Worm (Caenorhabditis elegans) whole organism, young adult: ENCODE data around the gene sra-6.

Experiments
- K11D2.4 ChIP-seq: fragments of 200-800 bp; sonication (Bioruptor generic); IDR thresholded peaks from 2 replicates; pipeline ENCODE4 v1.3.6; 2022; ENCODE audit warnings: missing genetic modification reagents, missing genetic modification characterization, missing compliant biosample characterization
- ama-1 ChIP-seq, 3 experiments: fragments of 150-350 bp in 1 of 3; sonication (generic microtip) in 2 of 3; optimal IDR thresholded peaks; 2 replicates each; lab custom pipeline; 2014 to 2018; ENCODE audit warnings: missing biosample characterization in 2 of 3, missing genetic modification characterization in 2 of 3, missing genetic modification reagents in 2 of 3
- hmg-20 ChIP-seq: fragments of 200-800 bp; sonication (Bioruptor generic); IDR thresholded peaks from 2 replicates; pipeline ENCODE4 v1.3.6; 2022; ENCODE audit warnings: missing genetic modification reagents, missing genetic modification characterization, missing compliant biosample characterization
- lin-26 ChIP-seq: fragments of 200-800 bp; sonication (Bioruptor generic); IDR thresholded peaks from 2 replicates; pipeline ENCODE4 v1.3.6; 2022; ENCODE audit warnings: missing genetic modification reagents, missing genetic modification characterization, missing compliant biosample characterization
- nfya-1 ChIP-seq: sonication (generic microtip); optimal IDR thresholded peaks from 2 replicates; lab custom pipeline; 2017; ENCODE audit warnings: antibody characterized with exemption, missing compliant biosample characterization, missing genetic modification characterization, borderline replicate concordance; ENCODE audit not compliant: insufficient read depth
- snpc-4 ChIP-seq, 5 experiments: fragments of 150-350 bp in 1 of 5; sonication (generic microtip) in 4 of 5; optimal IDR thresholded peaks; 2 replicates each; lab custom pipeline; 2014 to 2018; ENCODE audit warnings: missing genetic modification characterization in 5 of 5, missing biosample characterization in 3 of 5, antibody characterized with exemption in 2 of 5, mild to moderate bottlenecking in 2 of 5, missing compliant biosample characterization in 2 of 5, missing genotype in 2 of 5, moderate library complexity in 2 of 5, missing genetic modification reagents in 1 of 5
- unc-130 ChIP-seq: sonication (generic microtip); optimal IDR thresholded peaks from 2 replicates; lab custom pipeline; 2016; ENCODE audit warnings: missing genetic modification reagents, missing genetic modification characterization, missing compliant biosample characterization

DNA sequence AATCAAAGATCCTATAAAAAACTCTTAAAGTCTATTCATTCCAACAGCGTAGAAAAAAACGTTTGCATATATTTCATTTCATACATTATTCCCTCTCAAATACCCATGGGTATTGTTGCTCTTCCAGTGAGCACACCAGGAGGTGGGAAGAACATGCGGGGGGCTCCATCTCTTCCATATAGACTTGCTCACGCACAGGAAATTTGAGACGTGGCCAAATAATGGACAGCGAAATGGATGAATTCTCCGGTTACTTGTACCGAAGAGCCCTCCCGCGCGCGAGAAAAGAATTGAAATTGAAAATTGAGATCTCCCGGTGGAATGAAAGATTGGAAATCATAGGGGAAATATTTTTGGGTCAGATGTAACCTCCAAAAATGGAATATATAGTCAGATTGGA is 27.0 kb upstream of the sra-6 start:
- TF ChIP-seq K11D2.4 (GFP tag; lab: Robert Waterston, UW) (no peak), snpc-4 (GFP tag; optimal IDR thresholded peaks at IDR 0.05; lab: Kevin White, UChicago) (no peak), snpc-4 (tag; optimal IDR thresholded peaks at IDR 0.05; lab: Kevin White, UChicago) (no peak), lin-26 (GFP tag; lab: Robert Waterston, UW) (no peak), nfya-1 (tag; lab: Kevin White, UChicago) (no peak), hmg-20 (GFP tag; lab: Robert Waterston, UW) (no peak), unc-130 (GFP tag; lab: Kevin White, UChicago) (no peak), ama-1 (optimal IDR thresholded peaks at IDR 0.05; lab: Kevin White, UChicago) (no peak), ama-1 (GFP tag; optimal IDR thresholded peaks at IDR 0.05; lab: Kevin White, UChicago) (no peak)
